Fruit fly (Drosophila melanogaster) whole organism, wandering third instar larva: ENCODE results near the gene Trissin.

Experiments
- Abd-B ChIP-seq: fragments of >200 bp; optimal IDR thresholded peaks from 2 replicates; lab custom pipeline; 2017; ENCODE audit warnings: missing biosample characterization, missing genetic modification characterization
- CG9705 ChIP-seq: fragments of 200-800 bp; sonication (Bioruptor generic); optimal IDR thresholded peaks from 2 replicates; lab custom pipeline; 2018; ENCODE audit warnings: missing biosample characterization, mild to moderate bottlenecking, missing genetic modification characterization
- Dfd ChIP-seq: fragments of >200 bp; optimal IDR thresholded peaks from 2 replicates; lab custom pipeline; 2017; ENCODE audit warnings: missing biosample characterization, missing genetic modification characterization
- Dif ChIP-seq: fragments of 200-275, 200-300 bp; sonication (Bioruptor generic); optimal IDR thresholded peaks from 2 replicates; lab custom pipeline; 2018; ENCODE audit warnings: missing biosample characterization, missing genetic modification characterization; ENCODE audit not compliant: partially characterized antibody
- GATAd ChIP-seq: sonication (Bioruptor generic); optimal IDR thresholded peaks from 2 replicates; lab custom pipeline; 2016; ENCODE audit warnings: missing biosample characterization, missing genetic modification characterization
- HLH106 ChIP-seq: fragments of 200-800 bp; optimal IDR thresholded peaks from 3 replicates; lab custom pipeline; 2019; ENCODE audit warnings: missing biosample characterization, mild to moderate bottlenecking, missing genetic modification characterization, moderate library complexity
- Hnf4 ChIP-seq: fragments of 200-800 bp; sonication (Bioruptor generic); optimal IDR thresholded peaks from 2 replicates; lab custom pipeline; 2016; ENCODE audit warnings: missing biosample characterization, mild to moderate bottlenecking, missing genetic modification characterization
- Hr83 ChIP-seq: fragments of 200-300 bp; sonication (Bioruptor generic); optimal IDR thresholded peaks from 2 replicates; lab custom pipeline; 2016; ENCODE audit warnings: missing biosample characterization, mild to moderate bottlenecking, missing genetic modification characterization, moderate library complexity; ENCODE audit not compliant: poor library complexity, severe bottlenecking
- Jra ChIP-seq: sonication (Bioruptor generic); optimal IDR thresholded peaks from 2 replicates; lab custom pipeline; 2016; ENCODE audit warnings: missing biosample characterization, missing genetic modification characterization
- Mio ChIP-seq: sonication (Bioruptor generic); optimal IDR thresholded peaks from 2 replicates; lab custom pipeline; 2016; ENCODE audit warnings: missing biosample characterization, missing genetic modification characterization
- Myc ChIP-seq: fragments of >200 bp; optimal IDR thresholded peaks from 2 replicates; lab custom pipeline; 2017
- N ChIP-seq: fragments of >200 bp; optimal IDR thresholded peaks from 2 replicates; lab custom pipeline; 2018; ENCODE audit warnings: missing biosample characterization, missing external identifiers, missing genetic modification characterization
- OdsH ChIP-seq: fragments of 200-800 bp; sonication (Bioruptor generic); optimal IDR thresholded peaks from 2 replicates; lab custom pipeline; 2016; ENCODE audit warnings: missing biosample characterization, mild to moderate bottlenecking, missing genetic modification characterization
- Rel ChIP-seq, 2 experiments: fragments of 200-800 bp; sonication (Bioruptor generic) in 1 of 2; optimal IDR thresholded peaks; 2 replicates in 1 of 2; 3 replicates in 1 of 2; lab custom pipeline; 2016 to 2019; ENCODE audit warnings: mild to moderate bottlenecking in 2 of 2, missing biosample characterization in 2 of 2, missing genetic modification characterization in 2 of 2, moderate library complexity in 1 of 2
- Sp1 ChIP-seq: fragments of 200-800 bp; sonication (Bioruptor generic); optimal IDR thresholded peaks from 3 replicates; lab custom pipeline; 2019; ENCODE audit warnings: missing biosample characterization, mild to moderate bottlenecking, missing genetic modification characterization, moderate library complexity
- Vsx2 ChIP-seq: fragments of 200-300, 225-300 bp; sonication (Bioruptor generic); optimal IDR thresholded peaks from 2 replicates; lab custom pipeline; 2018; ENCODE audit warnings: missing biosample characterization, missing genetic modification characterization; ENCODE audit not compliant: partially characterized antibody
- br ChIP-seq: fragments of 200-800 bp; sonication (Bioruptor generic); optimal IDR thresholded peaks from 2 replicates; lab custom pipeline; 2016; ENCODE audit warnings: missing biosample characterization, missing genetic modification characterization
- brk ChIP-seq: fragments of 200-800 bp; sonication (Bioruptor generic); optimal IDR thresholded peaks from 2 replicates; lab custom pipeline; 2016; ENCODE audit warnings: missing biosample characterization, mild to moderate bottlenecking, missing genetic modification characterization
- dl ChIP-seq, 2 experiments: fragments of 175-275, 200-275 bp in 1 of 2; fragments of 200-275 bp in 1 of 2; sonication (Bioruptor generic); optimal IDR thresholded peaks; lab custom pipeline; 2018; ENCODE audit warnings: mild to moderate bottlenecking in 2 of 2, missing biosample characterization in 2 of 2, missing genetic modification characterization in 2 of 2, moderate library complexity in 2 of 2; ENCODE audit not compliant: partially characterized antibody in 2 of 2, insufficient read depth in 1 of 2
- dmrt93B ChIP-seq: fragments of 200-800 bp; sonication (Bioruptor generic); optimal IDR thresholded peaks from 2 replicates; lab custom pipeline; 2018; ENCODE audit warnings: missing biosample characterization, mild to moderate bottlenecking, missing genetic modification characterization
- dsf ChIP-seq: sonication (Bioruptor generic); optimal IDR thresholded peaks from 2 replicates; lab custom pipeline; 2016; ENCODE audit warnings: missing biosample characterization, missing genetic modification characterization, borderline replicate concordance
- ey ChIP-seq: fragments of 200-800 bp; sonication (Bioruptor generic); optimal IDR thresholded peaks from 2 replicates; lab custom pipeline; 2016; ENCODE audit warnings: missing biosample characterization, missing genetic modification characterization
- foxo ChIP-seq, 2 experiments: fragments of 200-800 bp; sonication (Bioruptor generic); optimal IDR thresholded peaks; 2 replicates in 1 of 2; 3 replicates in 1 of 2; lab custom pipeline; 2016 to 2017; ENCODE audit warnings: missing biosample characterization in 2 of 2, missing genetic modification characterization in 2 of 2
- fru ChIP-seq: fragments of 200-800 bp; sonication (Bioruptor generic); optimal IDR thresholded peaks from 3 replicates; lab custom pipeline; 2016; ENCODE audit warnings: missing biosample characterization, mild to moderate bottlenecking, missing genetic modification characterization
- h ChIP-seq: fragments of 200-800 bp; sonication (Bioruptor generic); optimal IDR thresholded peaks from 3 replicates; lab custom pipeline; 2016; ENCODE audit warnings: missing biosample characterization, mild to moderate bottlenecking, missing genetic modification characterization
- jim ChIP-seq: fragments of 175-275, 200-325 bp; sonication (Bioruptor generic); optimal IDR thresholded peaks from 2 replicates; lab custom pipeline; 2016; ENCODE audit warnings: missing biosample characterization, mild to moderate bottlenecking, missing genetic modification characterization
- psq ChIP-seq: fragments of 200-800 bp; sonication (Bioruptor generic); optimal IDR thresholded peaks from 3 replicates; lab custom pipeline; 2017; ENCODE audit warnings: missing biosample characterization, mild to moderate bottlenecking, missing genetic modification characterization, moderate library complexity
- rgr ChIP-seq: fragments of 200-800 bp; sonication (Bioruptor generic); optimal IDR thresholded peaks from 3 replicates; lab custom pipeline; 2016; ENCODE audit warnings: missing biosample characterization, mild to moderate bottlenecking, missing genetic modification characterization
- tai ChIP-seq: sonication (Bioruptor generic); optimal IDR thresholded peaks from 2 replicates; lab custom pipeline; 2016; ENCODE audit warnings: missing biosample characterization, missing genetic modification characterization
- usp ChIP-seq: fragments of >200 bp; optimal IDR thresholded peaks from 2 replicates; lab custom pipeline; 2017; ENCODE audit warnings: missing biosample characterization, missing genetic modification characterization
- woc ChIP-seq: sonication (Bioruptor generic); optimal IDR thresholded peaks from 2 replicates; lab custom pipeline; 2016; ENCODE audit warnings: missing biosample characterization, mild to moderate bottlenecking, missing genetic modification characterization

Trissin gene

dm6 chr3R:15471742-15472141 is 13.5 kb downstream of the Trissin start:
- TF ChIP-seq Mio (GFP tag; lab: Kevin White, UChicago) (no peak), brk (GFP tag; lab: Kevin White, UChicago) (no peak), tai (no peak), HLH106 (no peak), dmrt93B (GFP tag; lab: Kevin White, UChicago) (no peak), dsf (no peak), Dfd (GFP tag; lab: Kevin White, UChicago) (no peak), Abd-B (GFP tag; lab: Kevin White, UChicago) (no peak)

dm6 chr3R:15467991-15468764 is 17.0 kb downstream of the Trissin start:
- no peak for TF ChIP-seq Sp1 (GFP tag; lab: Kevin White, UChicago)
- TF ChIP-seq h, result peak; percentile 54
- no peak for TF ChIP-seq br
- peak; percentile 53 for TF ChIP-seq tai
- no peak for TF ChIP-seq dsf
- TF ChIP-seq CG9705 (GFP tag; lab: Kevin White, UChicago), result no peak
- peak; percentile 34 for TF ChIP-seq OdsH (GFP tag; lab: Kevin White, UChicago)
- TF ChIP-seq Dif (GFP tag; lab: Kevin White, UChicago), result no peak
- TF ChIP-seq GATAd (GFP tag; lab: Kevin White, UChicago), result no peak
- TF ChIP-seq rgr, result peak; percentile 47
- peak in 1 of 2 experiments; percentile 17 for TF ChIP-seq foxo (GFP tag; optimal IDR thresholded peaks at IDR 0.05; lab: Kevin White, UChicago)
- TF ChIP-seq psq (GFP tag; lab: Kevin White, UChicago), result peak; percentile 12
- no peak for TF ChIP-seq jim (GFP tag; lab: Kevin White, UChicago)
- TF ChIP-seq usp (GFP tag; lab: Kevin White, UChicago), result no peak
- no peak for TF ChIP-seq Vsx2 (GFP tag; lab: Kevin White, UChicago)
- TF ChIP-seq Hr83 (GFP tag; lab: Kevin White, UChicago), result peak; percentile 80
- TF ChIP-seq woc, result no peak
- no peak for TF ChIP-seq Myc (lab: Kevin White, UChicago)
- no peak for TF ChIP-seq N (GFP tag; lab: Kevin White, UChicago)
- TF ChIP-seq Hnf4 (GFP tag; lab: Kevin White, UChicago), result peak; percentile 45

- TF ChIP-seq Jra (no peak), usp (GFP tag; lab: Kevin White, UChicago) (no peak), dl (GFP tag; optimal IDR thresholded peaks at IDR 0.05; lab: Kevin White, UChicago; ENCODE audit: insufficient read depth in 1 of 2, partially characterized antibody in 2 of 2) (no peak), Abd-B (GFP tag; lab: Kevin White, UChicago) (no peak), Dif (GFP tag; lab: Kevin White, UChicago) (no peak), Rel (GFP tag; optimal IDR thresholded peaks at IDR 0.05; lab: Kevin White, UChicago) (no peak), Rel (tag; optimal IDR thresholded peaks at IDR 0.05; lab: Kevin White, UChicago) (no peak), Dfd (GFP tag; lab: Kevin White, UChicago) (no peak), fru (GFP tag; lab: Kevin White, UChicago) (no peak), jim (GFP tag; lab: Kevin White, UChicago) (no peak), Mio (GFP tag; lab: Kevin White, UChicago) (no peak), h (no peak), ey (no peak), Hr83 (GFP tag; lab: Kevin White, UChicago) (no peak), Hnf4 (GFP tag; lab: Kevin White, UChicago) (no peak)
Measured at dm6 chr3R:15463172-15463571, 22.0 kb downstream of the Trissin start.

dm6 chr3R:15458186-15458715 is 26.9 kb downstream of the Trissin start:
- TF ChIP-seq Rel (GFP tag; optimal IDR thresholded peaks at IDR 0.05; lab: Kevin White, UChicago) (no peak), Rel (tag; optimal IDR thresholded peaks at IDR 0.05; lab: Kevin White, UChicago) (peak; percentile 94), tai (no peak)
